Worm (Caenorhabditis elegans) whole organism, early embryonic: Measurements from ENCODE around the gene mans-4.

Experiments used
- B0310.2 ChIP-seq: sonication (generic microtip); optimal IDR thresholded peaks from 2 replicates; lab custom pipeline; 2016; ENCODE audit warnings: mild to moderate bottlenecking, missing genetic modification characterization, missing compliant biosample characterization
- F13C5.2 ChIP-seq: sonication (generic microtip); optimal IDR thresholded peaks from 2 replicates; lab custom pipeline; 2017; ENCODE audit warnings: mild to moderate bottlenecking, missing genetic modification characterization, inconsistent platforms, missing compliant biosample characterization
- aly-1 ChIP-seq: sonication (generic microtip); optimal IDR thresholded peaks from 2 replicates; lab custom pipeline; 2016; ENCODE audit warnings: missing genetic modification characterization, missing compliant biosample characterization
- ama-1 ChIP-seq: fragments of 150-350 bp; optimal IDR thresholded peaks from 2 replicates; lab custom pipeline; 2014
- ceh-13 ChIP-seq: fragments of 200-800 bp; sonication (Bioruptor generic); optimal IDR thresholded peaks from 2 replicates; lab custom pipeline; 2018; ENCODE audit warnings: mild to moderate bottlenecking, missing genetic modification characterization, missing compliant biosample characterization
- ceh-36 ChIP-seq: sonication (generic microtip); optimal IDR thresholded peaks from 2 replicates; lab custom pipeline; 2016; ENCODE audit warnings: missing genetic modification characterization, inconsistent platforms, missing compliant biosample characterization
- ets-7 ChIP-seq: sonication (generic microtip); optimal IDR thresholded peaks from 2 replicates; lab custom pipeline; 2016; ENCODE audit warnings: missing genotype, missing genetic modification characterization, missing compliant biosample characterization
- flt-1 ChIP-seq: fragments of 200-800 bp; sonication (Bioruptor generic); IDR thresholded peaks from 2 replicates; pipeline ENCODE4 v1.3.6; 2022; ENCODE audit warnings: missing genetic modification characterization, missing compliant biosample characterization
- hmbx-1 ChIP-seq: sonication (generic microtip); optimal IDR thresholded peaks from 2 replicates; lab custom pipeline; 2016; ENCODE audit warnings: mild to moderate bottlenecking, missing genetic modification characterization, missing compliant biosample characterization
- hmg-4 ChIP-seq: fragments of 200-800 bp; sonication (Bioruptor generic); optimal IDR thresholded peaks from 2 replicates; lab custom pipeline; 2018; ENCODE audit warnings: mild to moderate bottlenecking, missing genetic modification characterization, missing compliant biosample characterization
- hnd-1 ChIP-seq: sonication (generic microtip); optimal IDR thresholded peaks from 2 replicates; lab custom pipeline; 2016; ENCODE audit warnings: missing genetic modification characterization, missing compliant biosample characterization
- pes-1 ChIP-seq: fragments of 200-800 bp; sonication (Bioruptor generic); IDR thresholded peaks from 2 replicates; pipeline ENCODE4 v1.3.6; 2022; ENCODE audit warnings: missing genetic modification reagents, missing genetic modification characterization, missing compliant biosample characterization
- scrt-1 ChIP-seq: fragments of 200-800 bp; sonication (Bioruptor generic); IDR thresholded peaks from 2 replicates; pipeline ENCODE4 v1.3.6; 2022; ENCODE audit warnings: missing genetic modification characterization, missing compliant biosample characterization
- sea-1 ChIP-seq: fragments of 200-800 bp; sonication (Bioruptor generic); conservative IDR thresholded peaks from 2 replicates; pipeline ENCODE4 v1.3.6; 2022; ENCODE audit warnings: missing genetic modification characterization, missing compliant biosample characterization
- tbx-11 ChIP-seq: fragments of 200-800 bp; sonication (Bioruptor generic); IDR thresholded peaks from 2 replicates; pipeline ENCODE4 v1.3.6; 2022; ENCODE audit warnings: missing genetic modification characterization, missing compliant biosample characterization
- tbx-37 ChIP-seq: fragments of 200-800 bp; sonication (Bioruptor generic); conservative IDR thresholded peaks from 2 replicates; pipeline ENCODE4 v1.3.6; 2022; ENCODE audit warnings: missing genetic modification reagents, missing genetic modification characterization, missing compliant biosample characterization
- tra-4 ChIP-seq: sonication (generic microtip); optimal IDR thresholded peaks from 2 replicates; lab custom pipeline; 2017; ENCODE audit warnings: missing genetic modification characterization, missing compliant biosample characterization

Gene mans-4

ce11 chrIV:9048096-9048495 lies 30.3 kb downstream of the mans-4 start:
- TF ChIP-seq hmbx-1 (tag; lab: Kevin White, UChicago) (peak; percentile 5), ets-7 (tag; lab: Kevin White, UChicago) (peak; percentile 45)

ce11 chrIV:9045252-9045651 lies 33.1 kb downstream of the mans-4 start, which contains the start of gene Y73F4A.1:
Y73F4A.1 (minus strand) TSS chrIV:9045352.
- TF ChIP-seq ama-1 (lab: Kevin White, UChicago) (no peak), scrt-1 (GFP tag; lab: Robert Waterston, UW) (no peak), tra-4 (no peak), hmg-4 (no peak), sea-1 (no peak), hmbx-1 (tag; lab: Kevin White, UChicago) (no peak), hnd-1 (no peak), ets-7 (tag; lab: Kevin White, UChicago) (no peak), aly-1 (tag; lab: Kevin White, UChicago) (no peak), ceh-36 (tag; lab: Kevin White, UChicago) (no peak), ceh-13 (GFP tag; lab: Kevin White, UChicago) (no peak), flt-1 (GFP tag; lab: Robert Waterston, UW) (no peak)

ce11 chrIV:9043224-9043623 lies 35.1 kb downstream of the mans-4 start, which contains the start of gene Y73F4A.2:
Y73F4A.2 (minus strand) TSS chrIV:9043347.
- no peak for TF ChIP-seq B0310.2 (tag; lab: Kevin White, UChicago)
- no peak for TF ChIP-seq ama-1 (lab: Kevin White, UChicago)
- TF ChIP-seq ceh-13 (GFP tag; lab: Kevin White, UChicago) = no peak
- no peak for TF ChIP-seq F13C5.2 (tag; lab: Kevin White, UChicago)
- no peak for TF ChIP-seq hmg-4
- TF ChIP-seq sea-1 = no peak

- no peak for TF ChIP-seq sea-1
- TF ChIP-seq pes-1 (GFP tag; lab: Robert Waterston, UW) = no peak
- no peak for TF ChIP-seq ceh-36 (tag; lab: Kevin White, UChicago)
- TF ChIP-seq hnd-1 = no peak
- TF ChIP-seq tbx-37 (GFP tag; lab: Robert Waterston, UW) = no peak
- TF ChIP-seq hmbx-1 (tag; lab: Kevin White, UChicago) = no peak
- no peak for TF ChIP-seq scrt-1 (GFP tag; lab: Robert Waterston, UW)
- TF ChIP-seq tbx-11 (GFP tag; lab: Robert Waterston, UW) = no peak
- no peak for TF ChIP-seq aly-1 (tag; lab: Kevin White, UChicago)
- TF ChIP-seq tra-4 = no peak
- TF ChIP-seq F13C5.2 (tag; lab: Kevin White, UChicago) = no peak
- no peak for TF ChIP-seq hmg-4
Measured at ce11 chrIV:9040393-9040792, 38.0 kb downstream of the mans-4 start, which contains the start of gene Y73F4A.3. Y73F4A.3 (minus strand) TSS chrIV:9040493.

ce11 chrIV:9037063-9037462 lies 41.3 kb downstream of the mans-4 start, which contains the start of gene C53D6.7:
C53D6.7 (minus strand) TSS chrIV:9037163.
- no peak for TF ChIP-seq scrt-1 (GFP tag; lab: Robert Waterston, UW)
- no peak for TF ChIP-seq ceh-13 (GFP tag; lab: Kevin White, UChicago)
- no peak for TF ChIP-seq tbx-37 (GFP tag; lab: Robert Waterston, UW)
- TF ChIP-seq hmbx-1 (tag; lab: Kevin White, UChicago) = no peak
- TF ChIP-seq hnd-1 = no peak
- no peak for TF ChIP-seq hmg-4

- no peak for TF ChIP-seq tbx-11 (GFP tag; lab: Robert Waterston, UW)
- TF ChIP-seq tra-4 = no peak
- TF ChIP-seq flt-1 (GFP tag; lab: Robert Waterston, UW) = no peak
- TF ChIP-seq sea-1 = no peak
- no peak for TF ChIP-seq ceh-36 (tag; lab: Kevin White, UChicago)
- no peak for TF ChIP-seq ama-1 (lab: Kevin White, UChicago)
- TF ChIP-seq hmbx-1 (tag; lab: Kevin White, UChicago) = no peak
- no peak for TF ChIP-seq ceh-13 (GFP tag; lab: Kevin White, UChicago)
Measured at ce11 chrIV:9034340-9034739, 44.0 kb downstream of the mans-4 start, which contains the start of gene C53D6.10. C53D6.10 (minus strand) TSS chrIV:9034440.

ce11 chrIV:9032550-9032949 lies 45.8 kb downstream of the mans-4 start, which contains the start of gene C53D6.6:
C53D6.6 (minus strand) TSS chrIV:9032667.
- TF ChIP-seq B0310.2 (tag; lab: Kevin White, UChicago) (no peak), flt-1 (GFP tag; lab: Robert Waterston, UW) (no peak)
